Worm (Caenorhabditis elegans) whole organism, L1 larva: Measurements from ENCODE around the gene lgc-34.

Experiments
- C04F5.9 ChIP-seq: sonication (generic microtip); optimal IDR thresholded peaks from 2 replicates; lab custom pipeline; 2016; ENCODE audit warnings: missing genetic modification characterization, missing compliant biosample characterization
- C34B4.2 ChIP-seq: sonication (generic microtip); optimal IDR thresholded peaks from 2 replicates; lab custom pipeline; 2017; ENCODE audit warnings: mild to moderate bottlenecking, missing genetic modification characterization, missing compliant biosample characterization
- Y116A8C.19 ChIP-seq: sonication (generic microtip); optimal IDR thresholded peaks from 2 replicates; lab custom pipeline; 2016; ENCODE audit warnings: missing compliant biosample characterization, missing genetic modification characterization, borderline replicate concordance
- alr-1 ChIP-seq: fragments of 200-800 bp; sonication (Bioruptor generic); optimal IDR thresholded peaks from 2 replicates; lab custom pipeline; 2018; ENCODE audit warnings: borderline replicate concordance, mild to moderate bottlenecking, missing genetic modification characterization, missing compliant biosample characterization
- aly-2 ChIP-seq: fragments of 150-350 bp; optimal IDR thresholded peaks from 2 replicates; lab custom pipeline; 2014; ENCODE audit warnings: missing biosample characterization, missing genetic modification characterization
- blmp-1 ChIP-seq: fragments of 150-350 bp; optimal IDR thresholded peaks from 2 replicates; lab custom pipeline; 2014; ENCODE audit warnings: missing biosample characterization, missing genetic modification characterization
- ceh-63 ChIP-seq: fragments of 200-800 bp; sonication (Bioruptor generic); optimal IDR thresholded peaks from 2 replicates; lab custom pipeline; 2018; ENCODE audit warnings: mild to moderate bottlenecking, missing genetic modification characterization, missing compliant biosample characterization
- ceh-8 ChIP-seq: fragments of 200-800 bp; sonication (Bioruptor generic); optimal IDR thresholded peaks from 2 replicates; lab custom pipeline; 2018; ENCODE audit warnings: mild to moderate bottlenecking, missing genetic modification characterization, moderate library complexity, missing compliant biosample characterization
- ceh-88 ChIP-seq: fragments of 200-800 bp; sonication (Bioruptor generic); IDR thresholded peaks from 2 replicates; pipeline ENCODE4 v1.3.6; 2022; ENCODE audit warnings: missing genetic modification characterization, missing compliant biosample characterization
- ceh-90 ChIP-seq: sonication (generic microtip); optimal IDR thresholded peaks from 2 replicates; lab custom pipeline; 2016; ENCODE audit warnings: missing genetic modification characterization, missing compliant biosample characterization
- dpl-1 ChIP-seq, 3 experiments: fragments of 150-350 bp in 2 of 3; sonication (generic microtip) in 1 of 3; optimal IDR thresholded peaks; 2 replicates each; lab custom pipeline; 2014 to 2017; ENCODE audit warnings: missing biosample characterization in 3 of 3, missing genetic modification characterization in 3 of 3, missing genetic modification reagents in 3 of 3
- dsc-1 ChIP-seq: sonication (generic microtip); optimal IDR thresholded peaks from 2 replicates; lab custom pipeline; 2016; ENCODE audit warnings: mild to moderate bottlenecking, missing genetic modification characterization, missing compliant biosample characterization
- efl-1 ChIP-seq, 4 experiments: fragments of 150-350 bp; optimal IDR thresholded peaks in 3 of 4; peaks in 1 of 4; 1 replicate in 1 of 4; 2 replicates in 3 of 4; lab custom pipeline; 2014; ENCODE audit warnings: missing biosample characterization in 2 of 4, missing genetic modification characterization in 2 of 4, missing genetic modification reagents in 2 of 4
- efl-3 ChIP-seq: fragments of 200-800 bp; sonication (Bioruptor generic); optimal IDR thresholded peaks from 2 replicates; lab custom pipeline; 2018; ENCODE audit warnings: mild to moderate bottlenecking, missing genetic modification characterization, missing compliant biosample characterization
- egl-13 ChIP-seq: sonication (generic microtip); optimal IDR thresholded peaks from 2 replicates; lab custom pipeline; 2016; ENCODE audit warnings: missing genotype, missing genetic modification reagents, missing genetic modification characterization, missing compliant biosample characterization
- elt-2 ChIP-seq: sonication (generic microtip); optimal IDR thresholded peaks from 2 replicates; lab custom pipeline; 2016; ENCODE audit warnings: missing genetic modification characterization, mild to moderate bottlenecking, inconsistent platforms, missing compliant biosample characterization, missing genetic modification reagents
- elt-3 ChIP-seq, 6 experiments: fragments of 150-350 bp in 1 of 6; sonication (generic microtip); optimal IDR thresholded peaks; 2 replicates each; lab custom pipeline; 2017 to 2018; ENCODE audit warnings: missing biosample characterization in 6 of 6, missing genetic modification characterization in 6 of 6, inconsistent platforms in 1 of 6
- fkh-10 ChIP-seq: sonication (generic microtip); optimal IDR thresholded peaks from 2 replicates; lab custom pipeline; 2017; ENCODE audit warnings: missing biosample characterization, missing genetic modification reagents, missing genetic modification characterization
- fkh-4 ChIP-seq: sonication (generic microtip); optimal IDR thresholded peaks from 2 replicates; lab custom pipeline; 2016; ENCODE audit warnings: missing compliant biosample characterization, missing genetic modification characterization, borderline replicate concordance
- fkh-8 ChIP-seq: sonication (generic microtip); optimal IDR thresholded peaks from 2 replicates; lab custom pipeline; 2016; ENCODE audit warnings: mild to moderate bottlenecking, missing genetic modification characterization, missing compliant biosample characterization
- fos-1 ChIP-seq: fragments of 150-350 bp; optimal IDR thresholded peaks from 2 replicates; lab custom pipeline; 2014; ENCODE audit warnings: missing biosample characterization, missing genetic modification characterization
- grh-1 ChIP-seq: fragments of 200-800 bp; sonication (Bioruptor generic); IDR thresholded peaks from 2 replicates; pipeline ENCODE4 v1.3.6; 2022; ENCODE audit warnings: missing genetic modification reagents, missing genetic modification characterization, missing compliant biosample characterization
- hlh-17 ChIP-seq: fragments of 200-800 bp; sonication (Bioruptor generic); optimal IDR thresholded peaks from 2 replicates; lab custom pipeline; 2018; ENCODE audit warnings: missing genetic modification characterization, mild to moderate bottlenecking, missing compliant biosample characterization, moderate library complexity, borderline replicate concordance
- hlh-4 ChIP-seq: sonication (generic microtip); optimal IDR thresholded peaks from 2 replicates; lab custom pipeline; 2016; ENCODE audit warnings: mild to moderate bottlenecking, missing genetic modification characterization, missing compliant biosample characterization
- lin-15B ChIP-seq: fragments of 150-350 bp; sonication (generic microtip); optimal IDR thresholded peaks from 3 replicates; lab custom pipeline; 2014; ENCODE audit warnings: missing biosample characterization, missing genetic modification characterization
- lir-3 ChIP-seq: sonication (generic microtip); optimal IDR thresholded peaks from 2 replicates; lab custom pipeline; 2016; ENCODE audit warnings: mild to moderate bottlenecking, missing genetic modification characterization, moderate library complexity, missing compliant biosample characterization; ENCODE audit not compliant: poor library complexity
- mab-9 ChIP-seq: fragments of 200-800 bp; sonication (Bioruptor generic); IDR thresholded peaks from 2 replicates; pipeline ENCODE4 v1.3.6; 2022; ENCODE audit warnings: missing genetic modification reagents, missing genetic modification characterization, missing compliant biosample characterization
- mef-2 ChIP-seq: fragments of 150-350 bp; optimal IDR thresholded peaks from 2 replicates; lab custom pipeline; 2014; ENCODE audit warnings: missing biosample characterization, missing genetic modification characterization
- nhr-11 ChIP-seq: fragments of 150-350 bp; optimal IDR thresholded peaks from 2 replicates; lab custom pipeline; 2014; ENCODE audit warnings: missing biosample characterization, missing genetic modification characterization
- nhr-12 ChIP-seq: sonication (generic microtip); optimal IDR thresholded peaks from 2 replicates; lab custom pipeline; 2017; ENCODE audit warnings: missing biosample characterization, missing genetic modification characterization
- nhr-237 ChIP-seq: fragments of 150-350 bp; optimal IDR thresholded peaks from 2 replicates; lab custom pipeline; 2014; ENCODE audit warnings: missing biosample characterization, missing genetic modification characterization
- nhr-76 ChIP-seq: sonication (generic microtip); optimal IDR thresholded peaks from 2 replicates; lab custom pipeline; 2017; ENCODE audit warnings: missing biosample characterization, missing genetic modification characterization
- nhr-77 ChIP-seq: fragments of 150-350 bp; optimal IDR thresholded peaks from 2 replicates; lab custom pipeline; 2014; ENCODE audit warnings: missing biosample characterization, missing genetic modification characterization
- nhr-84 ChIP-seq: sonication (generic microtip); optimal IDR thresholded peaks from 2 replicates; lab custom pipeline; 2017; ENCODE audit warnings: missing biosample characterization, missing genetic modification characterization
- nhr-85 ChIP-seq: sonication (generic microtip); peaks from one replicate; lab custom pipeline; 2016; ENCODE audit warnings: missing genetic modification characterization, inconsistent platforms, missing compliant biosample characterization
- pag-3 ChIP-seq: sonication (generic microtip); optimal IDR thresholded peaks from 2 replicates; lab custom pipeline; 2017; ENCODE audit warnings: missing genetic modification characterization, mild to moderate bottlenecking, missing compliant biosample characterization, antibody characterized with exemption, borderline replicate concordance; ENCODE audit not compliant: insufficient read depth
- pqm-1 ChIP-seq: sonication (generic microtip); optimal IDR thresholded peaks from 3 replicates; lab custom pipeline; 2017; ENCODE audit warnings: missing biosample characterization, missing genetic modification characterization
- rnt-1 ChIP-seq: sonication (generic microtip); optimal IDR thresholded peaks from 2 replicates; lab custom pipeline; 2016; ENCODE audit warnings: mild to moderate bottlenecking, missing genetic modification characterization, moderate library complexity, missing compliant biosample characterization
- skn-1 ChIP-seq: fragments of 150-350 bp; optimal IDR thresholded peaks from 2 replicates; lab custom pipeline; 2014; ENCODE audit warnings: missing biosample characterization, missing genetic modification characterization
- snpc-4 ChIP-seq: fragments of 150-350 bp; optimal IDR thresholded peaks from 2 replicates; lab custom pipeline; 2014; ENCODE audit warnings: missing biosample characterization, missing genetic modification characterization
- snu-23 ChIP-seq: sonication (generic microtip); optimal IDR thresholded peaks from 2 replicates; lab custom pipeline; 2016; ENCODE audit warnings: missing genetic modification characterization, missing compliant biosample characterization
- sox-4 ChIP-seq: sonication (generic microtip); optimal IDR thresholded peaks from 2 replicates; lab custom pipeline; 2016; ENCODE audit warnings: missing genetic modification characterization, missing compliant biosample characterization
- sptf-1 ChIP-seq: fragments of 150-350 bp; optimal IDR thresholded peaks from 2 replicates; lab custom pipeline; 2014; ENCODE audit warnings: missing biosample characterization, missing genetic modification characterization
- sup-37 ChIP-seq: fragments of 200-800 bp; sonication (Bioruptor generic); optimal IDR thresholded peaks from 2 replicates; lab custom pipeline; 2018; ENCODE audit warnings: mild to moderate bottlenecking, missing genetic modification characterization, missing compliant biosample characterization
- tlp-1 ChIP-seq: fragments of 150-350 bp; optimal IDR thresholded peaks from 2 replicates; lab custom pipeline; 2014; ENCODE audit warnings: missing biosample characterization, missing genetic modification characterization
- unc-30 ChIP-seq: sonication (generic microtip); optimal IDR thresholded peaks from 2 replicates; lab custom pipeline; 2017; ENCODE audit warnings: missing biosample characterization, missing genetic modification characterization
- unc-62 ChIP-seq: fragments of 150-350 bp; optimal IDR thresholded peaks from 2 replicates; lab custom pipeline; 2014; ENCODE audit warnings: missing biosample characterization, missing genetic modification reagents, missing genetic modification characterization
- unc-98 ChIP-seq: fragments of 200-800 bp; sonication (Bioruptor generic); IDR thresholded peaks from 2 replicates; pipeline ENCODE4 v1.3.6; 2022; ENCODE audit warnings: missing genetic modification characterization, missing compliant biosample characterization
- zag-1 ChIP-seq: fragments of 150-350 bp; optimal IDR thresholded peaks from 2 replicates; lab custom pipeline; 2014; ENCODE audit warnings: missing biosample characterization, missing genetic modification characterization
- ztf-4 ChIP-seq: fragments of 150-350 bp; optimal IDR thresholded peaks from 2 replicates; lab custom pipeline; 2014; ENCODE audit warnings: missing biosample characterization, missing genetic modification characterization

The lgc-34 gene

ce11 chrII:526375-526774, at the start of gene lgc-34:
Gene lgc-34, plus strand, starts transcription at chrII:526574.
- TF ChIP-seq ceh-90 (tag; lab: Kevin White, UChicago) (no peak), rnt-1 (tag; lab: Kevin White, UChicago) (peak; percentile 36), pag-3 (tag; lab: Kevin White, UChicago) (peak; percentile 99)

- no peak for TF ChIP-seq skn-1 (tag; lab: Kevin White, UChicago)
- no peak for TF ChIP-seq elt-2
- TF ChIP-seq Y116A8C.19 (tag; lab: Kevin White, UChicago) = no peak
- TF ChIP-seq dsc-1 (tag; lab: Kevin White, UChicago) = no peak
- no peak for TF ChIP-seq nhr-12 (tag; lab: Kevin White, UChicago)
- no peak for TF ChIP-seq grh-1
- TF ChIP-seq nhr-237 (tag; lab: Kevin White, UChicago) = no peak
- no peak for TF ChIP-seq blmp-1 (tag; lab: Kevin White, UChicago)
- TF ChIP-seq dpl-1 (GFP tag; optimal IDR thresholded peaks at IDR 0.05; lab: Kevin White, UChicago) = peak; percentile 29 to 62 (median 41)
- TF ChIP-seq ztf-4 (tag; lab: Kevin White, UChicago) = no peak
- no peak for TF ChIP-seq aly-2 (tag; lab: Kevin White, UChicago)
- no peak for TF ChIP-seq unc-30 (tag; lab: Kevin White, UChicago)
- no peak for TF ChIP-seq alr-1
- no peak for TF ChIP-seq elt-3 (tag; optimal IDR thresholded peaks at IDR 0.05; lab: Kevin White, UChicago)
- no peak for TF ChIP-seq mef-2 (tag; lab: Kevin White, UChicago)
- TF ChIP-seq ceh-8 (GFP tag; lab: Kevin White, UChicago) = no peak
- no peak for TF ChIP-seq sox-4 (tag; lab: Kevin White, UChicago)
- no peak for TF ChIP-seq mab-9 (GFP tag; lab: Robert Waterston, UW)
- no peak for TF ChIP-seq hlh-17 (GFP tag; lab: Kevin White, UChicago)
- no peak for TF ChIP-seq efl-3 (GFP tag; lab: Kevin White, UChicago)
- no peak for TF ChIP-seq fos-1 (tag; lab: Kevin White, UChicago)
- TF ChIP-seq fkh-10 (GFP tag; lab: Kevin White, UChicago) = no peak
- no peak for TF ChIP-seq tlp-1 (tag; lab: Kevin White, UChicago)
- TF ChIP-seq pqm-1 (tag; lab: Kevin White, UChicago) = no peak
- TF ChIP-seq nhr-76 (tag; lab: Kevin White, UChicago) = no peak
- TF ChIP-seq nhr-85 = peak; percentile 79
- peak; percentile 55 for TF ChIP-seq fkh-4 (tag; lab: Kevin White, UChicago)
- TF ChIP-seq hlh-4 = no peak
- no peak for TF ChIP-seq lir-3
- no peak for TF ChIP-seq unc-62 (GFP tag; lab: Kevin White, UChicago)
- no peak for TF ChIP-seq ceh-63 (GFP tag; lab: Kevin White, UChicago)
- TF ChIP-seq zag-1 (tag; lab: Kevin White, UChicago) = no peak
- no peak for TF ChIP-seq ceh-88
- TF ChIP-seq egl-13 (tag; lab: Kevin White, UChicago) = peak; percentile 11
- no peak for TF ChIP-seq C34B4.2 (tag; lab: Kevin White, UChicago)
- TF ChIP-seq C04F5.9 (tag; lab: Kevin White, UChicago) = no peak
- no peak for TF ChIP-seq nhr-11 (tag; lab: Kevin White, UChicago)
- no peak for TF ChIP-seq snpc-4 (tag; lab: Kevin White, UChicago)
- peak; percentile 39 for TF ChIP-seq snu-23 (GFP tag; lab: Kevin White, UChicago)
- peak; percentile 79 for TF ChIP-seq ceh-90 (tag; lab: Kevin White, UChicago)
- no peak for TF ChIP-seq unc-98 (GFP tag; lab: Robert Waterston, UW)
- TF ChIP-seq sup-37 (GFP tag; lab: Kevin White, UChicago) = no peak
- TF ChIP-seq fkh-8 = peak; percentile 45
- TF ChIP-seq lin-15B (tag; lab: Kevin White, UChicago) = peak; percentile 49
- no peak for TF ChIP-seq nhr-77 (tag; lab: Kevin White, UChicago)
- TF ChIP-seq sptf-1 = no peak
- TF ChIP-seq nhr-84 (tag; lab: Kevin White, UChicago) = no peak
- peak; percentile 31 to 42 for TF ChIP-seq efl-1 (optimal IDR thresholded peaks at IDR 0.05; lab: Kevin White, UChicago)
- peak; percentile 54 to 87 for TF ChIP-seq efl-1 (GFP tag; optimal IDR thresholded peaks at IDR 0.05 in 1 of 2; lab: Kevin White, UChicago)
These were observed 42.0 kb upstream of the lgc-34 start, which contains the start of the genes gldi-1 and prp-21 for ce11 chrII:484328-484916. Gene gldi-1, minus strand, starts transcription at chrII:484378. Gene prp-21, plus strand, starts transcription at chrII:484866.
